Fruit fly (Drosophila melanogaster) whole organism, embryonic: ENCODE measurements around the gene snky.
A peak's percentile ranks its signal among the peaks of the same experiment; 100 is the strongest.

Experiments
- Antp ChIP-seq: fragments of 200-800 bp; sonication (Bioruptor generic); optimal IDR thresholded peaks from 3 replicates; lab custom pipeline; 2016; ENCODE audit warnings: missing biosample characterization, missing genetic modification characterization
- Atf6 ChIP-seq: fragments of 200-800 bp; sonication (Bioruptor generic); IDR thresholded peaks from 2 replicates; pipeline ENCODE4 v1.3.6; 2022; ENCODE audit warnings: missing biosample characterization, missing genetic modification characterization
- C15 ChIP-seq: fragments of 200-800 bp; sonication (Bioruptor generic); IDR thresholded peaks from 3 replicates; pipeline ENCODE4 v1.3.6; 2022; ENCODE audit warnings: missing biosample characterization, missing genetic modification characterization
- CG10959 ChIP-seq: fragments of 200-800 bp; sonication (Bioruptor generic); IDR thresholded peaks from 2 replicates; pipeline ENCODE4 v1.3.6; 2022; ENCODE audit warnings: missing biosample characterization, missing genetic modification characterization
- CG10979 ChIP-seq: fragments of 200-800 bp; sonication (Bioruptor generic); optimal IDR thresholded peaks from 2 replicates; lab custom pipeline; 2018; ENCODE audit warnings: missing biosample characterization, mild to moderate bottlenecking, missing genetic modification characterization, moderate library complexity
- CG12769 ChIP-seq: fragments of 200-800 bp; sonication (Bioruptor generic); optimal IDR thresholded peaks from 2 replicates; lab custom pipeline; 2019; ENCODE audit warnings: missing biosample characterization, mild to moderate bottlenecking, missing genetic modification characterization, moderate library complexity
- CG13775 ChIP-seq: fragments of 200-800 bp; sonication (Bioruptor generic); optimal IDR thresholded peaks from 3 replicates; lab custom pipeline; 2017; ENCODE audit warnings: missing biosample characterization, mild to moderate bottlenecking, missing genetic modification characterization
- CG15011 ChIP-seq: fragments of 200-800 bp; sonication (Bioruptor generic); optimal IDR thresholded peaks from 3 replicates; lab custom pipeline; 2018; ENCODE audit warnings: missing biosample characterization, mild to moderate bottlenecking, missing genetic modification characterization
- CG17359 ChIP-seq: fragments of 200-800 bp; sonication (Bioruptor generic); optimal IDR thresholded peaks from 3 replicates; lab custom pipeline; 2018; ENCODE audit warnings: missing biosample characterization, mild to moderate bottlenecking, missing genetic modification characterization, moderate library complexity
- CG17912 ChIP-seq: fragments of 200-800 bp; sonication (Bioruptor generic); optimal IDR thresholded peaks from 2 replicates; lab custom pipeline; 2018; ENCODE audit warnings: missing biosample characterization, mild to moderate bottlenecking, missing genetic modification characterization
- CG1792 ChIP-seq: fragments of 200-800 bp; sonication (Bioruptor generic); optimal IDR thresholded peaks from 2 replicates; lab custom pipeline; 2016; ENCODE audit warnings: missing biosample characterization, missing genetic modification characterization
- CG18262 ChIP-seq: fragments of 200-800 bp; optimal IDR thresholded peaks from 3 replicates; lab custom pipeline; 2019; ENCODE audit warnings: missing biosample characterization, mild to moderate bottlenecking, missing genetic modification characterization, moderate library complexity
- CG31441 ChIP-seq: fragments of 200-800 bp; sonication (Bioruptor generic); IDR thresholded peaks from 2 replicates; pipeline ENCODE4 v1.3.6; 2022; ENCODE audit warnings: missing biosample characterization, missing genetic modification characterization
- CG32532 ChIP-seq: fragments of 200-800 bp; sonication (Bioruptor generic); IDR thresholded peaks from 2 replicates; pipeline ENCODE4 v1.3.6; 2022; ENCODE audit warnings: missing biosample characterization, missing genetic modification characterization
- CG33557 ChIP-seq: fragments of 200-800 bp; sonication (Bioruptor generic); optimal IDR thresholded peaks from 2 replicates; lab custom pipeline; 2019; ENCODE audit warnings: missing biosample characterization, mild to moderate bottlenecking, missing genetic modification characterization, moderate library complexity
- CG3726 ChIP-seq: fragments of 200-800 bp; sonication (Bioruptor generic); IDR thresholded peaks from 3 replicates; pipeline ENCODE4, ENCODE4 v1.3.6; 2022; ENCODE audit warnings: missing biosample characterization, missing genetic modification characterization
- CG4328 ChIP-seq: fragments of 200-800 bp; sonication (Bioruptor generic); optimal IDR thresholded peaks from 3 replicates; lab custom pipeline; 2017; ENCODE audit warnings: missing biosample characterization, missing genetic modification reagents, missing genetic modification characterization
- CG4360 ChIP-seq: fragments of 200-800 bp; sonication (Bioruptor generic); IDR thresholded peaks from 2 replicates; pipeline ENCODE4 v1.3.6; 2022; ENCODE audit warnings: missing biosample characterization, missing genetic modification characterization
- CG7357 ChIP-seq: fragments of 200-800 bp; sonication (Bioruptor generic); IDR thresholded peaks from 3 replicates; pipeline ENCODE4 v1.3.6; 2022; ENCODE audit warnings: missing biosample characterization, missing genetic modification characterization
- CG8359 ChIP-seq: fragments of 200-800 bp; sonication (Bioruptor generic); optimal IDR thresholded peaks from 2 replicates; lab custom pipeline; 2017; ENCODE audit warnings: missing biosample characterization, mild to moderate bottlenecking, missing genetic modification characterization, borderline replicate concordance
- CG8478 ChIP-seq: fragments of >200 bp; optimal IDR thresholded peaks from 2 replicates; lab custom pipeline; 2018
- CG9215 ChIP-seq: fragments of 200-800 bp; sonication (Bioruptor generic); IDR thresholded peaks from 2 replicates; pipeline ENCODE4 v1.3.6; 2022; ENCODE audit warnings: missing biosample characterization, missing genetic modification characterization
- D19A ChIP-seq: fragments of 200-800 bp; optimal IDR thresholded peaks from 3 replicates; lab custom pipeline; 2019; ENCODE audit warnings: missing biosample characterization, mild to moderate bottlenecking, missing genetic modification characterization, moderate library complexity
- Deaf1 ChIP-seq: fragments of 200-800 bp; optimal IDR thresholded peaks from 3 replicates; lab custom pipeline; 2019; ENCODE audit warnings: missing biosample characterization, mild to moderate bottlenecking, missing genetic modification characterization, moderate library complexity
- HLH4C ChIP-seq: fragments of 200-800 bp; sonication (Bioruptor generic); IDR thresholded peaks from 3 replicates; pipeline ENCODE4 v1.3.6; 2022; ENCODE audit warnings: missing biosample characterization, missing genetic modification characterization; ENCODE audit not compliant: partially characterized antibody
- Hr39 ChIP-seq: fragments of >200 bp; optimal IDR thresholded peaks from 2 replicates; lab custom pipeline; 2017
- NC2β ChIP-seq: fragments of 200-800 bp; sonication (Bioruptor generic); optimal IDR thresholded peaks from 2 replicates; lab custom pipeline; 2016; ENCODE audit warnings: missing biosample characterization, missing genetic modification characterization
- Nf-YA ChIP-seq: fragments of 200-800 bp; sonication (Bioruptor generic); IDR thresholded peaks from 2 replicates; pipeline ENCODE4 v1.3.6; 2022; ENCODE audit warnings: missing biosample characterization, missing genetic modification characterization
- Nf-YB ChIP-seq: fragments of 200-800 bp; sonication (Bioruptor generic); optimal IDR thresholded peaks from 3 replicates; lab custom pipeline; 2019; ENCODE audit warnings: missing biosample characterization, mild to moderate bottlenecking, missing genetic modification characterization, moderate library complexity
- Optix ChIP-seq: fragments of 200-800 bp; sonication (Bioruptor generic); IDR thresholded peaks from 3 replicates; pipeline ENCODE4 v1.3.6; 2022; ENCODE audit warnings: missing biosample characterization, missing genetic modification characterization
- Spps ChIP-seq: fragments of 200-800 bp; sonication (Bioruptor generic); optimal IDR thresholded peaks from 2 replicates; lab custom pipeline; 2018; ENCODE audit warnings: missing biosample characterization, mild to moderate bottlenecking, missing genetic modification characterization
- Vsx1 ChIP-seq: fragments of 200-800 bp; sonication (Bioruptor generic); optimal IDR thresholded peaks from 2 replicates; lab custom pipeline; 2017; ENCODE audit warnings: missing biosample characterization, mild to moderate bottlenecking, missing genetic modification characterization, missing genetic modification reagents
- Xrp1 ChIP-seq: fragments of 200-800 bp; sonication (Bioruptor generic); IDR thresholded peaks from 2 replicates; pipeline ENCODE4 v1.3.6; 2022; ENCODE audit warnings: missing biosample characterization, missing genetic modification characterization
- ac ChIP-seq: fragments of 200-800 bp; sonication (Bioruptor generic); optimal IDR thresholded peaks from 3 replicates; lab custom pipeline; 2017; ENCODE audit warnings: missing biosample characterization, mild to moderate bottlenecking, missing genetic modification characterization
- bab2 ChIP-seq: fragments of 200-800 bp; sonication (Bioruptor generic); optimal IDR thresholded peaks from 2 replicates; lab custom pipeline; 2016; ENCODE audit warnings: missing biosample characterization, missing genetic modification characterization
- bcd ChIP-seq: fragments of 200-800 bp; sonication (Bioruptor generic); optimal IDR thresholded peaks from 2 replicates; lab custom pipeline; 2017; ENCODE audit warnings: missing biosample characterization, mild to moderate bottlenecking, missing genetic modification characterization
- bsh ChIP-seq, 2 experiments: fragments of 200-800 bp; sonication (Bioruptor generic); optimal IDR thresholded peaks; 2 replicates each; lab custom pipeline; 2017 to 2018; ENCODE audit warnings: mild to moderate bottlenecking in 2 of 2, missing biosample characterization in 2 of 2, missing genetic modification characterization in 2 of 2, moderate library complexity in 1 of 2
- btn ChIP-seq: fragments of 200-800 bp; sonication (Bioruptor generic); optimal IDR thresholded peaks from 2 replicates; lab custom pipeline; 2016; ENCODE audit warnings: missing biosample characterization, missing genetic modification characterization
- ems ChIP-seq: fragments of 200-800 bp; sonication (Bioruptor generic); optimal IDR thresholded peaks from 3 replicates; lab custom pipeline; 2016; ENCODE audit warnings: missing biosample characterization, missing genetic modification characterization
- fru ChIP-seq: fragments of >200 bp; optimal IDR thresholded peaks from 2 replicates; lab custom pipeline; 2017
- gcm ChIP-seq: fragments of 200-800 bp; sonication (Bioruptor generic); optimal IDR thresholded peaks from 2 replicates; lab custom pipeline; 2019; ENCODE audit warnings: missing biosample characterization, mild to moderate bottlenecking, missing genetic modification characterization, moderate library complexity
- onecut ChIP-seq: fragments of 200-800 bp; sonication (Bioruptor generic); IDR thresholded peaks from 2 replicates; pipeline ENCODE4 v1.3.6; 2022; ENCODE audit warnings: missing biosample characterization, missing genetic modification characterization
- phol ChIP-seq: fragments of 200-800 bp; sonication (Bioruptor generic); optimal IDR thresholded peaks from 3 replicates; lab custom pipeline; 2018; ENCODE audit warnings: missing biosample characterization, mild to moderate bottlenecking, missing genetic modification characterization, moderate library complexity
- prd ChIP-seq, 3 experiments: fragments of >200 bp in 2 of 3; fragments of 200-800 bp in 1 of 3; sonication (Bioruptor generic) in 1 of 3; optimal IDR thresholded peaks in 2 of 3; IDR thresholded peaks in 1 of 3; 2 replicates in 2 of 3; 3 replicates in 1 of 3; pipeline versions ENCODE4 v1.3.6 to Lab custom; 2017 to 2022; ENCODE audit warnings: missing biosample characterization in 1 of 3, missing genetic modification characterization in 1 of 3
- so ChIP-seq: fragments of 200-800 bp; sonication (Bioruptor generic); IDR thresholded peaks from 3 replicates; pipeline ENCODE4 v1.3.6; 2022; ENCODE audit warnings: missing biosample characterization, missing genetic modification characterization
- stwl ChIP-seq: fragments of 200-800 bp; sonication (Bioruptor generic); optimal IDR thresholded peaks from 3 replicates; lab custom pipeline; 2018; ENCODE audit warnings: missing biosample characterization, mild to moderate bottlenecking, missing genetic modification characterization, moderate library complexity
- tio ChIP-seq: fragments of 200-800 bp; sonication (Bioruptor generic); optimal IDR thresholded peaks from 2 replicates; lab custom pipeline; 2017; ENCODE audit warnings: missing biosample characterization, missing genetic modification characterization, inconsistent platforms
- tup ChIP-seq: fragments of 200-800 bp; sonication (Bioruptor generic); optimal IDR thresholded peaks from 2 replicates; lab custom pipeline; 2016; ENCODE audit warnings: missing biosample characterization, mild to moderate bottlenecking, missing genetic modification characterization, moderate library complexity
- unc-4 ChIP-seq: fragments of 200-800 bp; sonication (Bioruptor generic); IDR thresholded peaks from 2 replicates; pipeline ENCODE4 v1.3.6; 2022; ENCODE audit warnings: missing biosample characterization, missing genetic modification characterization; ENCODE audit not compliant: partially characterized antibody
- unpg ChIP-seq: fragments of 200-800 bp; sonication (Bioruptor generic); optimal IDR thresholded peaks from 3 replicates; lab custom pipeline; 2018; ENCODE audit warnings: missing biosample characterization, mild to moderate bottlenecking, missing genetic modification characterization, moderate library complexity

The snky gene

dm6 chr3L:13189280-13189679 lies 15.0 kb downstream of the snky start (continued):
- TF ChIP-seq Xrp1 (GFP tag; lab: Robert Waterston, UW) (peak; percentile 86), Deaf1 (tag; lab: Kevin White, UChicago) (peak; percentile 1), ems (peak; percentile 40), CG32532 (GFP tag; lab: Robert Waterston, UW) (0 out of 2 replicates have a peak, but pooled peaks have one; percentile 11), gcm (GFP tag; lab: Kevin White, UChicago) (peak; percentile 49), CG33557 (GFP tag; lab: Kevin White, UChicago) (peak; percentile 51), phol (tag; lab: Kevin White, UChicago) (peak; percentile 82), CG10979 (peak; percentile 82), onecut (GFP tag; lab: Robert Waterston, UW) (peak; percentile 52), fru (lab: Kevin White, UChicago) (no peak), Nf-YA (GFP tag; lab: Robert Waterston, UW) (peak; percentile 41; the same call in 1 of the 2 replicates), unpg (peak; percentile 39), D19A (peak; percentile 71), stwl (tag; lab: Kevin White, UChicago) (peak; percentile 4), Vsx1 (peak; percentile 1), Hr39 (lab: Kevin White, UChicago) (no peak), Antp (GFP tag; lab: Kevin White, UChicago) (peak; percentile 29), CG31441 (GFP tag; lab: Robert Waterston, UW) (peak; percentile 78), btn (GFP tag; lab: Kevin White, UChicago) (peak; percentile 15), Atf6 (no peak), CG12769 (tag; lab: Kevin White, UChicago) (no peak), CG3726 (GFP tag; lab: Robert Waterston, UW) (peak; percentile 7; the same call in 1 of the 3 replicates), bsh (GFP tag; optimal IDR thresholded peaks at IDR 0.05; lab: Kevin White, UChicago) (peak in 1 of 2 experiments; percentile 64), prd (optimal IDR thresholded peaks at IDR 0.05; lab: Kevin White, UChicago) (no peak), prd (GFP tag; IDR thresholded peaks at IDR 0.05; lab: Robert Waterston, UW) (peak; percentile 83), CG4360 (GFP tag; lab: Robert Waterston, UW) (0 out of 2 replicates have a peak, but pooled peaks have one; percentile 20), CG18262 (tag; lab: Kevin White, UChicago) (peak; percentile 86), Spps (peak; percentile 4), Nf-YB (GFP tag; lab: Kevin White, UChicago) (peak; percentile 6), CG7357 (GFP tag; lab: Robert Waterston, UW) (peak; percentile 20; the same call in 1 of the 3 replicates), HLH4C (GFP tag; lab: Robert Waterston, UW) (no peak), bab2 (GFP tag; lab: Kevin White, UChicago) (peak; percentile 18), so (GFP tag; lab: Robert Waterston, UW) (no peak), CG10959 (GFP tag; lab: Robert Waterston, UW) (peak; percentile 73), CG4328 (GFP tag; lab: Kevin White, UChicago) (no peak), NC2β (peak; percentile 17), unc-4 (no peak), C15 (GFP tag; lab: Robert Waterston, UW) (no peak), CG1792 (GFP tag; lab: Kevin White, UChicago) (peak; percentile 39), CG9215 (GFP tag; lab: Robert Waterston, UW) (peak; percentile 7; the same call in 1 of the 2 replicates), CG17912 (GFP tag; lab: Kevin White, UChicago) (no peak), tup (GFP tag; lab: Kevin White, UChicago) (peak; percentile 9), ac (GFP tag; lab: Kevin White, UChicago) (peak; percentile 24), CG8478 (lab: Kevin White, UChicago) (no peak), bcd (GFP tag; lab: Kevin White, UChicago) (peak; percentile 32), CG13775 (GFP tag; lab: Kevin White, UChicago) (peak; percentile 32), tio (GFP tag; lab: Kevin White, UChicago) (peak; percentile 29), Optix (GFP tag; lab: Robert Waterston, UW) (peak; percentile 53; the same call in 1 of the 3 replicates), CG17359 (tag; lab: Kevin White, UChicago) (peak; percentile 19), CG8359 (GFP tag; lab: Kevin White, UChicago) (peak; percentile 22), CG15011 (no peak)
